Fruit fly (Drosophila melanogaster) whole organism, embryonic: ENCODE results near the gene CG13138.

Experiments
- BEAF-32 ChIP-seq: fragments of 200-800 bp; sonication (Bioruptor generic); optimal IDR thresholded peaks from 3 replicates; lab custom pipeline; 2017; ENCODE audit warnings: missing biosample characterization, missing genetic modification characterization, mild to moderate bottlenecking, moderate library complexity, missing genetic modification reagents
- Bgb ChIP-seq: fragments of 200-800 bp; sonication (Bioruptor generic); IDR thresholded peaks from 2 replicates; pipeline ENCODE4 v1.3.6; 2022; ENCODE audit warnings: missing biosample characterization, missing genetic modification characterization; ENCODE audit not compliant: partially characterized antibody
- CG1024 ChIP-seq: fragments of 200-800 bp; sonication (Bioruptor generic); IDR thresholded peaks from 2 replicates; pipeline ENCODE4 v1.3.6; 2022; ENCODE audit warnings: missing biosample characterization, missing genetic modification characterization
- CG10267 ChIP-seq: fragments of 200-800 bp; sonication (Bioruptor generic); optimal IDR thresholded peaks from 2 replicates; lab custom pipeline; 2018; ENCODE audit warnings: missing biosample characterization, mild to moderate bottlenecking, missing genetic modification characterization, moderate library complexity
- CG14710 ChIP-seq: fragments of 200-800 bp; sonication (Bioruptor generic); optimal IDR thresholded peaks from 3 replicates; lab custom pipeline; 2019; ENCODE audit warnings: missing biosample characterization, mild to moderate bottlenecking, missing genetic modification characterization, moderate library complexity
- CG14860 ChIP-seq: fragments of 200-800 bp; sonication (Bioruptor generic); IDR thresholded peaks from 3 replicates; pipeline ENCODE4 v1.3.6; 2022; ENCODE audit warnings: missing biosample characterization, missing genetic modification characterization; ENCODE audit not compliant: partially characterized antibody
- CG17802 ChIP-seq: fragments of 200-800 bp; sonication (Bioruptor generic); optimal IDR thresholded peaks from 2 replicates; lab custom pipeline; 2018; ENCODE audit warnings: missing biosample characterization, mild to moderate bottlenecking, missing genetic modification characterization, moderate library complexity
- CG1792 ChIP-seq: fragments of 200-800 bp; sonication (Bioruptor generic); optimal IDR thresholded peaks from 2 replicates; lab custom pipeline; 2016; ENCODE audit warnings: missing biosample characterization, missing genetic modification characterization
- CG1832 ChIP-seq: fragments of 200-800 bp; sonication (Bioruptor generic); optimal IDR thresholded peaks from 2 replicates; lab custom pipeline; 2017; ENCODE audit warnings: missing biosample characterization, mild to moderate bottlenecking, missing genetic modification characterization, inconsistent platforms
- CG2116 ChIP-seq: fragments of 200-800 bp; sonication (Bioruptor generic); optimal IDR thresholded peaks from 3 replicates; lab custom pipeline; 2018; ENCODE audit warnings: missing biosample characterization, mild to moderate bottlenecking, missing genetic modification characterization
- CG2129 ChIP-seq: fragments of 200-800 bp; sonication (Bioruptor generic); IDR thresholded peaks from 2 replicates; pipeline ENCODE4 v1.3.6; 2022; ENCODE audit warnings: missing biosample characterization, missing genetic modification characterization; ENCODE audit not compliant: partially characterized antibody
- CG30020 ChIP-seq: fragments of 200-800 bp; optimal IDR thresholded peaks from 2 replicates; lab custom pipeline; 2019; ENCODE audit warnings: missing biosample characterization, mild to moderate bottlenecking, missing genetic modification characterization, moderate library complexity
- CG3995 ChIP-seq: fragments of 200-800 bp; sonication (Bioruptor generic); optimal IDR thresholded peaks from 3 replicates; lab custom pipeline; 2016; ENCODE audit warnings: missing biosample characterization, missing genetic modification characterization
- CG42726 ChIP-seq: fragments of 200-800 bp; sonication (Bioruptor generic); IDR thresholded peaks from 2 replicates; pipeline ENCODE4 v1.3.6; 2022; ENCODE audit warnings: missing biosample characterization, missing genetic modification characterization; ENCODE audit not compliant: partially characterized antibody
- CG4617 ChIP-seq: fragments of 200-800 bp; sonication (Bioruptor generic); optimal IDR thresholded peaks from 3 replicates; lab custom pipeline; 2016; ENCODE audit warnings: missing biosample characterization, missing genetic modification characterization, borderline replicate concordance
- CG6765 ChIP-seq: fragments of 200-800 bp; sonication (Bioruptor generic); optimal IDR thresholded peaks from 3 replicates; lab custom pipeline; 2017; ENCODE audit warnings: missing biosample characterization, mild to moderate bottlenecking, missing genetic modification characterization
- CG6854 ChIP-seq: fragments of 200-800 bp; sonication (Bioruptor generic); optimal IDR thresholded peaks from 3 replicates; lab custom pipeline; 2017; ENCODE audit warnings: missing biosample characterization, mild to moderate bottlenecking, missing genetic modification characterization
- CG7963 ChIP-seq: fragments of 200-800 bp; sonication (Bioruptor generic); IDR thresholded peaks from 3 replicates; pipeline ENCODE4 v1.3.6; 2022; ENCODE audit warnings: missing biosample characterization, missing genetic modification characterization; ENCODE audit not compliant: partially characterized antibody
- CG9797 ChIP-seq: fragments of 200-800 bp; sonication (Bioruptor generic); optimal IDR thresholded peaks from 3 replicates; lab custom pipeline; 2018; ENCODE audit warnings: missing biosample characterization, mild to moderate bottlenecking, missing genetic modification characterization
- Dref ChIP-seq: fragments of 200-800 bp; sonication (Bioruptor generic); IDR thresholded peaks from 2 replicates; pipeline ENCODE4 v1.3.6; 2022; ENCODE audit warnings: missing biosample characterization, missing genetic modification characterization
- Ets97D ChIP-seq: fragments of 200-800 bp; sonication (Bioruptor generic); optimal IDR thresholded peaks from 3 replicates; lab custom pipeline; 2016; ENCODE audit warnings: missing biosample characterization, missing genetic modification characterization
- HmgZ ChIP-seq: fragments of 200-800 bp; sonication (Bioruptor generic); optimal IDR thresholded peaks from 2 replicates; lab custom pipeline; 2018; ENCODE audit warnings: missing biosample characterization, mild to moderate bottlenecking, missing genetic modification characterization
- MESR4 ChIP-seq: fragments of 200-800 bp; sonication (Bioruptor generic); optimal IDR thresholded peaks from 2 replicates; lab custom pipeline; 2018; ENCODE audit warnings: missing biosample characterization, mild to moderate bottlenecking, missing genetic modification characterization, moderate library complexity
- Rfx ChIP-seq: fragments of 200-800 bp; sonication (Bioruptor generic); IDR thresholded peaks from 2 replicates; pipeline ENCODE4 v1.3.6; 2022; ENCODE audit warnings: missing biosample characterization, missing genetic modification characterization
- Scr ChIP-seq: fragments of 200-800 bp; sonication (Bioruptor generic); IDR thresholded peaks from 2 replicates; pipeline ENCODE4 v1.3.6; 2022; ENCODE audit warnings: missing biosample characterization, missing genetic modification characterization; ENCODE audit not compliant: partially characterized antibody
- ato ChIP-seq: fragments of 200-800 bp; sonication (Bioruptor generic); IDR thresholded peaks from 2 replicates; pipeline ENCODE4 v1.3.6; 2022; ENCODE audit warnings: missing biosample characterization, missing genetic modification characterization; ENCODE audit not compliant: partially characterized antibody
- bbx ChIP-seq: fragments of 200-800 bp; sonication (Bioruptor generic); IDR thresholded peaks from 2 replicates; pipeline ENCODE4 v1.3.6; 2022; ENCODE audit warnings: missing biosample characterization, missing genetic modification characterization; ENCODE audit not compliant: partially characterized antibody
- chinmo ChIP-seq: fragments of 200-800 bp; sonication (Bioruptor generic); IDR thresholded peaks from 4 replicates; pipeline ENCODE4 v1.3.6; 2022; ENCODE audit warnings: missing biosample characterization, missing genetic modification characterization; ENCODE audit not compliant: partially characterized antibody
- fru ChIP-seq: fragments of >200 bp; optimal IDR thresholded peaks from 2 replicates; lab custom pipeline; 2017
- gfzf ChIP-seq: fragments of 200-800 bp; sonication (Bioruptor generic); optimal IDR thresholded peaks from 2 replicates; lab custom pipeline; 2016; ENCODE audit warnings: missing biosample characterization, mild to moderate bottlenecking, missing genetic modification characterization, moderate library complexity
- hbn ChIP-seq: fragments of 200-800 bp; sonication (Bioruptor generic); IDR thresholded peaks from 2 replicates; pipeline ENCODE4 v1.3.6; 2022; ENCODE audit warnings: missing biosample characterization, missing genetic modification characterization; ENCODE audit not compliant: partially characterized antibody
- hkb ChIP-seq, 2 experiments: fragments of 200-800 bp in 1 of 2; fragments of >200 bp in 1 of 2; sonication (Bioruptor generic) in 1 of 2; IDR thresholded peaks in 1 of 2; optimal IDR thresholded peaks in 1 of 2; 2 replicates each; pipeline versions ENCODE4 v1.3.6 to Lab custom; 2017 to 2022; ENCODE audit warnings: missing biosample characterization in 1 of 2, missing genetic modification characterization in 1 of 2
- mld ChIP-seq: fragments of 200-800 bp; sonication (Bioruptor generic); IDR thresholded peaks from 3 replicates; pipeline ENCODE4 v1.3.6; 2022; ENCODE audit warnings: missing biosample characterization, missing genetic modification characterization; ENCODE audit not compliant: partially characterized antibody
- odd ChIP-seq: fragments of 200-800 bp; sonication (Bioruptor generic); optimal IDR thresholded peaks from 2 replicates; lab custom pipeline; 2017; ENCODE audit warnings: missing biosample characterization, mild to moderate bottlenecking, missing genetic modification characterization
- pzg ChIP-seq: fragments of 200-800 bp; sonication (Bioruptor generic); optimal IDR thresholded peaks from 3 replicates; lab custom pipeline; 2018; ENCODE audit warnings: missing biosample characterization, mild to moderate bottlenecking, missing genetic modification characterization, moderate library complexity
- trem ChIP-seq: fragments of 200-800 bp; optimal IDR thresholded peaks from 3 replicates; lab custom pipeline; 2019; ENCODE audit warnings: missing biosample characterization, mild to moderate bottlenecking, missing genetic modification characterization, moderate library complexity
- unc-4 ChIP-seq: fragments of 200-800 bp; sonication (Bioruptor generic); IDR thresholded peaks from 2 replicates; pipeline ENCODE4 v1.3.6; 2022; ENCODE audit warnings: missing biosample characterization, missing genetic modification characterization; ENCODE audit not compliant: partially characterized antibody
- zen ChIP-seq: fragments of 200-800 bp; sonication (Bioruptor generic); optimal IDR thresholded peaks from 3 replicates; lab custom pipeline; 2018; ENCODE audit warnings: missing biosample characterization, mild to moderate bottlenecking, missing genetic modification characterization, moderate library complexity

CG13138 gene

dm6 chr2L:10278658-10279057 is 23.2 kb downstream of the CG13138 start, which contains the start of gene Utx (continued):
- TF ChIP-seq hbn (peak; percentile 72), fru (lab: Kevin White, UChicago) (no peak), CG1024 (GFP tag; lab: Robert Waterston, UW) (peak; percentile 81), Dref (GFP tag; lab: Robert Waterston, UW) (peak; percentile 80), CG30020 (tag; lab: Kevin White, UChicago) (peak; percentile 96), CG17802 (tag; lab: Kevin White, UChicago) (peak; percentile 80), zen (tag; lab: Kevin White, UChicago) (no peak), CG1792 (GFP tag; lab: Kevin White, UChicago) (no peak), Bgb (GFP tag; lab: Robert Waterston, UW) (peak; percentile 88), CG10267 (tag; lab: Kevin White, UChicago) (peak; percentile 24), CG9797 (GFP tag; lab: Kevin White, UChicago) (no peak), unc-4 (GFP tag; lab: Robert Waterston, UW) (peak; percentile 75), MESR4 (GFP tag; lab: Kevin White, UChicago) (peak; percentile 31), CG6765 (GFP tag; lab: Kevin White, UChicago) (no peak), Rfx (GFP tag; lab: Robert Waterston, UW) (peak; percentile 39; the same call in 1 of the 2 replicates), gfzf (GFP tag; lab: Kevin White, UChicago) (peak; percentile 25), CG2129 (GFP tag; lab: Robert Waterston, UW) (peak; percentile 39; the same call in 1 of the 2 replicates), Ets97D (GFP tag; lab: Kevin White, UChicago) (peak; percentile 50), bbx (GFP tag; lab: Robert Waterston, UW) (peak; percentile 87), CG6854 (GFP tag; lab: Kevin White, UChicago) (no peak), odd (GFP tag; lab: Kevin White, UChicago) (no peak), CG3995 (GFP tag; lab: Kevin White, UChicago) (peak; percentile 96), CG7963 (GFP tag; lab: Robert Waterston, UW) (peak; percentile 51; the same call in 1 of the 3 replicates), mld (GFP tag; lab: Robert Waterston, UW) (peak; percentile 66; the same call in 1 of the 3 replicates), BEAF-32 (peak; percentile 88), CG14710 (tag; lab: Kevin White, UChicago) (peak; percentile 56), Scr (GFP tag; lab: Robert Waterston, UW) (peak; percentile 80), pzg (GFP tag; lab: Kevin White, UChicago) (peak; percentile 77), hkb (optimal IDR thresholded peaks at IDR 0.05; lab: Kevin White, UChicago) (no peak), hkb (GFP tag; IDR thresholded peaks at IDR 0.05; lab: Robert Waterston, UW) (0 out of 2 replicates have a peak, but pooled peaks have one; percentile 18), trem (tag; lab: Kevin White, UChicago) (peak; percentile 49), HmgZ (tag; lab: Kevin White, UChicago) (peak; percentile 3), CG1832 (GFP tag; lab: Kevin White, UChicago) (no peak), CG4617 (GFP tag; lab: Kevin White, UChicago) (peak; percentile 55), CG14860 (GFP tag; lab: Robert Waterston, UW) (peak; percentile 75), ato (peak; percentile 62), CG42726 (peak; percentile 91), CG2116 (GFP tag; lab: Kevin White, UChicago) (peak; percentile 49), chinmo (GFP tag; lab: Robert Waterston, UW) (0 out of 4 replicates have a peak, but pooled peaks have one; percentile 49)
